Fruit fly (Drosophila melanogaster) whole organism, embryonic: ENCODE data around the gene CG7298.

Experiments used
- Adf1 ChIP-seq: fragments of 200-800 bp; sonication (Bioruptor generic); IDR thresholded peaks from 2 replicates; pipeline ENCODE4 v1.3.6; 2022; ENCODE audit warnings: missing biosample characterization, missing genetic modification characterization
- CG11247 ChIP-seq: fragments of 200-800 bp; sonication (Bioruptor generic); IDR thresholded peaks from 2 replicates; pipeline ENCODE4 v1.3.6; 2022; ENCODE audit warnings: missing biosample characterization, missing genetic modification characterization
- CG11504 ChIP-seq: fragments of 200-800 bp; sonication (Bioruptor generic); optimal IDR thresholded peaks from 3 replicates; lab custom pipeline; 2019; ENCODE audit warnings: missing biosample characterization, mild to moderate bottlenecking, missing genetic modification characterization, moderate library complexity
- CG12104 ChIP-seq: fragments of 200-800 bp; sonication (Bioruptor generic); optimal IDR thresholded peaks from 3 replicates; lab custom pipeline; 2016; ENCODE audit warnings: missing biosample characterization, missing genetic modification characterization
- CG13624 ChIP-seq: fragments of 200-800 bp; sonication (Bioruptor generic); optimal IDR thresholded peaks from 2 replicates; lab custom pipeline; 2016; ENCODE audit warnings: missing biosample characterization, missing genetic modification characterization
- CG14710 ChIP-seq: fragments of 200-800 bp; sonication (Bioruptor generic); optimal IDR thresholded peaks from 3 replicates; lab custom pipeline; 2019; ENCODE audit warnings: missing biosample characterization, mild to moderate bottlenecking, missing genetic modification characterization, moderate library complexity
- CG1603 ChIP-seq: fragments of 200-800 bp; sonication (Bioruptor generic); optimal IDR thresholded peaks from 2 replicates; lab custom pipeline; 2019; ENCODE audit warnings: missing biosample characterization, mild to moderate bottlenecking, missing genetic modification characterization, moderate library complexity
- CG1647 ChIP-seq: fragments of 200-800 bp; sonication (Bioruptor generic); optimal IDR thresholded peaks from 3 replicates; lab custom pipeline; 2016; ENCODE audit warnings: missing biosample characterization, missing genetic modification characterization
- CG16863 ChIP-seq: fragments of 200-800 bp; sonication (Bioruptor generic); optimal IDR thresholded peaks from 3 replicates; lab custom pipeline; 2016; ENCODE audit warnings: missing biosample characterization, missing genetic modification characterization
- CG17328 ChIP-seq: fragments of 200-800 bp; sonication (Bioruptor generic); IDR thresholded peaks from 2 replicates; pipeline ENCODE4 v1.3.6; 2022; ENCODE audit warnings: missing biosample characterization, missing genetic modification characterization
- CG18262 ChIP-seq: fragments of 200-800 bp; optimal IDR thresholded peaks from 3 replicates; lab custom pipeline; 2019; ENCODE audit warnings: missing biosample characterization, mild to moderate bottlenecking, missing genetic modification characterization, moderate library complexity
- CG2116 ChIP-seq: fragments of 200-800 bp; sonication (Bioruptor generic); optimal IDR thresholded peaks from 3 replicates; lab custom pipeline; 2018; ENCODE audit warnings: missing biosample characterization, mild to moderate bottlenecking, missing genetic modification characterization
- CG34224 ChIP-seq: fragments of 200-800 bp; sonication (Bioruptor generic); IDR thresholded peaks from 3 replicates; pipeline ENCODE4 v1.3.6; 2022; ENCODE audit warnings: missing biosample characterization, missing genetic modification characterization; ENCODE audit not compliant: partially characterized antibody
- CG4854 ChIP-seq: fragments of 200-800 bp; sonication (Bioruptor generic); optimal IDR thresholded peaks from 2 replicates; lab custom pipeline; 2016; ENCODE audit warnings: missing biosample characterization, missing genetic modification characterization, inconsistent platforms
- CG7556 ChIP-seq: fragments of 200-800 bp; sonication (Bioruptor generic); optimal IDR thresholded peaks from 2 replicates; lab custom pipeline; 2017; ENCODE audit warnings: missing biosample characterization, mild to moderate bottlenecking, missing genetic modification characterization
- CG7839 ChIP-seq: fragments of 200-800 bp; sonication (Bioruptor generic); optimal IDR thresholded peaks from 3 replicates; lab custom pipeline; 2018; ENCODE audit warnings: missing biosample characterization, mild to moderate bottlenecking, missing genetic modification characterization, moderate library complexity
- CG7987 ChIP-seq: fragments of 200-800 bp; sonication (Bioruptor generic); optimal IDR thresholded peaks from 2 replicates; lab custom pipeline; 2018; ENCODE audit warnings: missing biosample characterization, mild to moderate bottlenecking, missing genetic modification characterization, moderate library complexity
- CG9817 ChIP-seq: fragments of 200-800 bp; sonication (Bioruptor generic); optimal IDR thresholded peaks from 2 replicates; lab custom pipeline; 2018; ENCODE audit warnings: missing biosample characterization, mild to moderate bottlenecking, missing genetic modification characterization, moderate library complexity
- CG9876 ChIP-seq: fragments of 200-800 bp; sonication (Bioruptor generic); optimal IDR thresholded peaks from 2 replicates; lab custom pipeline; 2016; ENCODE audit warnings: missing biosample characterization, missing genetic modification characterization
- Chrac-16 ChIP-seq: fragments of 200-800 bp; sonication (Bioruptor generic); optimal IDR thresholded peaks from 3 replicates; lab custom pipeline; 2016; ENCODE audit warnings: missing biosample characterization, missing genetic modification characterization
- CkIIα-i1 ChIP-seq: fragments of 200-800 bp; sonication (Bioruptor generic); IDR thresholded peaks from 2 replicates; pipeline ENCODE4 v1.3.6; 2022; ENCODE audit warnings: missing biosample characterization, missing genetic modification characterization
- CoRest ChIP-seq: fragments of 200-800 bp; sonication (Bioruptor generic); optimal IDR thresholded peaks from 3 replicates; lab custom pipeline; 2018; ENCODE audit warnings: missing biosample characterization, mild to moderate bottlenecking, missing genetic modification characterization, moderate library complexity
- D19A ChIP-seq: fragments of 200-800 bp; optimal IDR thresholded peaks from 3 replicates; lab custom pipeline; 2019; ENCODE audit warnings: missing biosample characterization, mild to moderate bottlenecking, missing genetic modification characterization, moderate library complexity
- D19B ChIP-seq: fragments of 200-800 bp; sonication (Bioruptor generic); optimal IDR thresholded peaks from 2 replicates; lab custom pipeline; 2017; ENCODE audit warnings: missing biosample characterization, mild to moderate bottlenecking, missing genetic modification characterization
- Dfd ChIP-seq, 2 experiments: fragments of >200 bp; optimal IDR thresholded peaks; 2 replicates each; lab custom pipeline; 2017; ENCODE audit warnings: missing biosample characterization in 2 of 2, missing genetic modification characterization in 2 of 2
- Dll ChIP-seq: fragments of 200-800 bp; sonication (Bioruptor generic); IDR thresholded peaks from 4 replicates; pipeline ENCODE4 v1.3.6; 2022; ENCODE audit warnings: missing biosample characterization, missing genetic modification characterization; ENCODE audit not compliant: partially characterized antibody
- Fer2 ChIP-seq: fragments of 200-800 bp; sonication (Bioruptor generic); optimal IDR thresholded peaks from 2 replicates; lab custom pipeline; 2018; ENCODE audit warnings: missing biosample characterization, mild to moderate bottlenecking, missing genetic modification characterization, moderate library complexity
- HmgD ChIP-seq: fragments of 200-800 bp; sonication (Bioruptor generic); optimal IDR thresholded peaks from 3 replicates; lab custom pipeline; 2016; ENCODE audit warnings: missing biosample characterization, missing genetic modification characterization
- MESR4 ChIP-seq: fragments of 200-800 bp; sonication (Bioruptor generic); optimal IDR thresholded peaks from 2 replicates; lab custom pipeline; 2018; ENCODE audit warnings: missing biosample characterization, mild to moderate bottlenecking, missing genetic modification characterization, moderate library complexity
- Mad ChIP-seq: fragments of 200-800 bp; sonication (Bioruptor generic); optimal IDR thresholded peaks from 2 replicates; lab custom pipeline; 2016; ENCODE audit warnings: missing biosample characterization, missing genetic modification characterization
- Neu2 ChIP-seq: fragments of 200-800 bp; sonication (Bioruptor generic); optimal IDR thresholded peaks from 3 replicates; lab custom pipeline; 2016; ENCODE audit warnings: missing biosample characterization, missing genetic modification characterization, borderline replicate concordance
- Sry-δ ChIP-seq: fragments of 200-800 bp; sonication (Bioruptor generic); optimal IDR thresholded peaks from 2 replicates; lab custom pipeline; 2016; ENCODE audit warnings: missing biosample characterization, missing genetic modification characterization
- Stat92E ChIP-seq, 3 experiments: fragments of >200 bp in 2 of 3; fragments of 200-800 bp in 1 of 3; sonication (Bioruptor generic) in 1 of 3; optimal IDR thresholded peaks; 2 replicates each; lab custom pipeline; 2017 to 2019; ENCODE audit warnings: missing biosample characterization in 3 of 3, missing genetic modification characterization in 3 of 3, mild to moderate bottlenecking in 1 of 3, moderate library complexity in 1 of 3
- bab2 ChIP-seq: fragments of 200-800 bp; sonication (Bioruptor generic); optimal IDR thresholded peaks from 2 replicates; lab custom pipeline; 2016; ENCODE audit warnings: missing biosample characterization, missing genetic modification characterization
- chm ChIP-seq: fragments of 200-800 bp; sonication (Bioruptor generic); IDR thresholded peaks from 2 replicates; pipeline ENCODE4 v1.3.6; 2022; ENCODE audit warnings: missing biosample characterization, missing genetic modification characterization
- chn ChIP-seq: fragments of 200-800 bp; sonication (Bioruptor generic); optimal IDR thresholded peaks from 2 replicates; lab custom pipeline; 2016; ENCODE audit warnings: missing biosample characterization, missing genetic modification characterization
- exex ChIP-seq: fragments of 200-800 bp; sonication (Bioruptor generic); optimal IDR thresholded peaks from 4 replicates; lab custom pipeline; 2018; ENCODE audit warnings: missing biosample characterization, mild to moderate bottlenecking, missing genetic modification characterization, moderate library complexity
- fd3F ChIP-seq: fragments of 200-800 bp; sonication (Bioruptor generic); optimal IDR thresholded peaks from 2 replicates; lab custom pipeline; 2018; ENCODE audit warnings: missing biosample characterization, mild to moderate bottlenecking, missing genetic modification characterization, moderate library complexity
- gcm2 ChIP-seq: fragments of 200-800 bp; sonication (Bioruptor generic); optimal IDR thresholded peaks from 2 replicates; lab custom pipeline; 2016; ENCODE audit warnings: missing biosample characterization, missing genetic modification characterization
- gsb-n ChIP-seq: fragments of 200-800 bp; sonication (Bioruptor generic); optimal IDR thresholded peaks from 3 replicates; lab custom pipeline; 2018; ENCODE audit warnings: missing biosample characterization, mild to moderate bottlenecking, missing genetic modification characterization
- lbe ChIP-seq: fragments of 200-800 bp; sonication (Bioruptor generic); optimal IDR thresholded peaks from 2 replicates; lab custom pipeline; 2016; ENCODE audit warnings: missing biosample characterization, mild to moderate bottlenecking, missing genetic modification characterization
- mam ChIP-seq: fragments of 200-800 bp; sonication (Bioruptor generic); optimal IDR thresholded peaks from 3 replicates; lab custom pipeline; 2016; ENCODE audit warnings: missing biosample characterization, missing genetic modification characterization
- nerfin-1 ChIP-seq: fragments of 200-800 bp; sonication (Bioruptor generic); optimal IDR thresholded peaks from 3 replicates; lab custom pipeline; 2019; ENCODE audit warnings: missing biosample characterization, mild to moderate bottlenecking, missing genetic modification characterization, moderate library complexity
- nmo ChIP-seq: fragments of 200-800 bp; sonication (Bioruptor generic); optimal IDR thresholded peaks from 2 replicates; lab custom pipeline; 2018; ENCODE audit warnings: missing biosample characterization, mild to moderate bottlenecking, missing genetic modification characterization, moderate library complexity
- pan ChIP-seq, 4 experiments: fragments of >200 bp in 3 of 4; fragments of 200-800 bp in 1 of 4; sonication (Bioruptor generic) in 1 of 4; optimal IDR thresholded peaks in 3 of 4; IDR thresholded peaks in 1 of 4; 2 replicates each; pipeline versions ENCODE4 v1.3.6 to Lab custom; 2017 to 2022; ENCODE audit warnings: missing biosample characterization in 2 of 4, missing genetic modification characterization in 2 of 4, mixed read lengths in 1 of 4
- phol ChIP-seq: fragments of 200-800 bp; sonication (Bioruptor generic); optimal IDR thresholded peaks from 3 replicates; lab custom pipeline; 2018; ENCODE audit warnings: missing biosample characterization, mild to moderate bottlenecking, missing genetic modification characterization, moderate library complexity
- ro ChIP-seq: fragments of 200-800 bp; sonication (Bioruptor generic); IDR thresholded peaks from 2 replicates; pipeline ENCODE4 v1.3.6; 2022; ENCODE audit warnings: missing biosample characterization, missing genetic modification characterization
- schlank ChIP-seq: fragments of 200-800 bp; sonication (Bioruptor generic); optimal IDR thresholded peaks from 2 replicates; lab custom pipeline; 2018; ENCODE audit warnings: missing biosample characterization, mild to moderate bottlenecking, missing genetic modification characterization
- vnd ChIP-seq: fragments of 200-800 bp; sonication (Bioruptor generic); IDR thresholded peaks from 3 replicates; pipeline ENCODE4 v1.3.6; 2022; ENCODE audit warnings: missing biosample characterization, missing genetic modification characterization; ENCODE audit not compliant: partially characterized antibody
- vvl ChIP-seq: fragments of 200-800 bp; sonication (Bioruptor generic); IDR thresholded peaks from 2 replicates; pipeline ENCODE4 v1.3.6; 2022; ENCODE audit warnings: missing biosample characterization, missing genetic modification characterization

The CG7298 gene

DNA sequence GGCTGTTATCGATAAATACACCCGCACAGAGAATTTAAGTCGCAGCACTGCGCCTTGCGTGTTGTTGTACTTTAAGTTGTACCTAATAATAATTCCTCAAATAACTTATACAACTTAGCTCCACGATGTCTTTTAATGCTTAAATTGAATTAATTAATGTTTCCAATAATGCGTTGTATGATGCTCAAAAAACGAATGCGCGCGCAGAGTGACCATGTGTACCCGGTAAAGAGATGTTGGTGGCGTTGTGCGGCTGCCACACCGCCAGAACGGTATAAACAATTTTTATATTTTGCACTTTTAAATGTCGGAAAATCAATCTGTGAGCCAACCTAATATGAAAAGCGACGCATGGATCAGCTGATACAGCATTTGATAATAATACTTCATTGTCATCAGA lies 22.7 kb upstream of the CG7298 start (continued):
- TF ChIP-seq ro: no peak
- TF ChIP-seq CG4854 (GFP tag; lab: Kevin White, UChicago): no peak
- 0 out of 3 replicates have a peak, but pooled peaks have one; percentile 25 for TF ChIP-seq vnd (GFP tag; lab: Robert Waterston, UW)
- peak; percentile 57 for TF ChIP-seq Sry-δ (GFP tag; lab: Kevin White, UChicago)
- TF ChIP-seq CG34224: no peak; the same call in 2 of the 3 replicates
- TF ChIP-seq CG13624 (GFP tag; lab: Kevin White, UChicago): peak; percentile 19
- TF ChIP-seq phol: peak; percentile 41
- TF ChIP-seq Chrac-16: no peak
- no peak for TF ChIP-seq CG18262
- TF ChIP-seq pan (optimal IDR thresholded peaks at IDR 0.05; lab: Kevin White, UChicago): no peak
- TF ChIP-seq pan (GFP tag; optimal IDR thresholded peaks at IDR 0.05 in 1 of 2, IDR thresholded peaks at IDR 0.05 in 1 of 2): no peak
- no peak for TF ChIP-seq nerfin-1 (tag; lab: Kevin White, UChicago)
- TF ChIP-seq Mad (GFP tag; lab: Kevin White, UChicago): no peak
- no peak for TF ChIP-seq HmgD (GFP tag; lab: Kevin White, UChicago)
- no peak for TF ChIP-seq Neu2 (GFP tag; lab: Kevin White, UChicago)
- TF ChIP-seq gcm2: no peak
- no peak for TF ChIP-seq Adf1 (GFP tag; lab: Robert Waterston, UW)
- peak; percentile 38 for TF ChIP-seq nmo (GFP tag; lab: Kevin White, UChicago)
- TF ChIP-seq exex: peak; percentile 5
- TF ChIP-seq gsb-n (tag; lab: Kevin White, UChicago): no peak
- TF ChIP-seq Fer2 (tag; lab: Kevin White, UChicago): no peak
- TF ChIP-seq CG7987: no peak
- TF ChIP-seq Dll (GFP tag; lab: Robert Waterston, UW): 0 out of 4 replicates have a peak, but pooled peaks have one; percentile 52
- TF ChIP-seq CG17328 (GFP tag; lab: Robert Waterston, UW): no peak
- no peak for TF ChIP-seq CG1603 (tag; lab: Kevin White, UChicago)
- no peak for TF ChIP-seq mam (GFP tag; lab: Kevin White, UChicago)
- no peak for TF ChIP-seq CG11504
- TF ChIP-seq CG9817: no peak
- no peak for TF ChIP-seq lbe (GFP tag; lab: Kevin White, UChicago)
- peak; percentile 38 for TF ChIP-seq CoRest (tag; lab: Kevin White, UChicago)
- TF ChIP-seq D19B (GFP tag; lab: Kevin White, UChicago): no peak
- no peak for TF ChIP-seq CG1647 (GFP tag; lab: Kevin White, UChicago)
- no peak for TF ChIP-seq CG7839 (tag; lab: Kevin White, UChicago)
- no peak for TF ChIP-seq CG12104
- no peak for TF ChIP-seq fd3F (GFP tag; lab: Kevin White, UChicago)
- no peak for TF ChIP-seq CkIIα-i1
- no peak for TF ChIP-seq CG9876
- TF ChIP-seq MESR4: peak; percentile 58
- TF ChIP-seq chn (GFP tag; lab: Kevin White, UChicago): no peak
- TF ChIP-seq Stat92E (GFP tag; optimal IDR thresholded peaks at IDR 0.05; lab: Kevin White, UChicago): no peak
- TF ChIP-seq CG11247 (GFP tag; lab: Robert Waterston, UW): no peak
- no peak for TF ChIP-seq CG7556
- TF ChIP-seq bab2 (GFP tag; lab: Kevin White, UChicago): no peak
- TF ChIP-seq vvl (GFP tag; lab: Robert Waterston, UW): no peak
- TF ChIP-seq CG2116: peak; percentile 86
- TF ChIP-seq D19A (tag; lab: Kevin White, UChicago): no peak
- no peak for TF ChIP-seq schlank (tag; lab: Kevin White, UChicago)
- TF ChIP-seq CG16863 (GFP tag; lab: Kevin White, UChicago): no peak
- TF ChIP-seq CG14710 (tag; lab: Kevin White, UChicago): peak; percentile 60
- no peak for TF ChIP-seq Dfd (GFP tag; optimal IDR thresholded peaks at IDR 0.05; lab: Kevin White, UChicago)
- no peak for TF ChIP-seq chm (GFP tag; lab: Robert Waterston, UW)
